Fruit fly (Drosophila melanogaster) whole organism, embryonic: ENCODE measurements around the gene CG5388.

Experiments
- CG17186 ChIP-seq: fragments of 200-800 bp; sonication (Bioruptor generic); optimal IDR thresholded peaks from 3 replicates; lab custom pipeline; 2017; ENCODE audit warnings: missing biosample characterization, missing genetic modification reagents, missing genetic modification characterization
- h ChIP-seq: fragments of >200 bp; optimal IDR thresholded peaks from 2 replicates; lab custom pipeline; 2017
- ro ChIP-seq: fragments of 200-800 bp; sonication (Bioruptor generic); IDR thresholded peaks from 2 replicates; pipeline ENCODE4 v1.3.6; 2022; ENCODE audit warnings: missing biosample characterization, missing genetic modification characterization

DNA sequence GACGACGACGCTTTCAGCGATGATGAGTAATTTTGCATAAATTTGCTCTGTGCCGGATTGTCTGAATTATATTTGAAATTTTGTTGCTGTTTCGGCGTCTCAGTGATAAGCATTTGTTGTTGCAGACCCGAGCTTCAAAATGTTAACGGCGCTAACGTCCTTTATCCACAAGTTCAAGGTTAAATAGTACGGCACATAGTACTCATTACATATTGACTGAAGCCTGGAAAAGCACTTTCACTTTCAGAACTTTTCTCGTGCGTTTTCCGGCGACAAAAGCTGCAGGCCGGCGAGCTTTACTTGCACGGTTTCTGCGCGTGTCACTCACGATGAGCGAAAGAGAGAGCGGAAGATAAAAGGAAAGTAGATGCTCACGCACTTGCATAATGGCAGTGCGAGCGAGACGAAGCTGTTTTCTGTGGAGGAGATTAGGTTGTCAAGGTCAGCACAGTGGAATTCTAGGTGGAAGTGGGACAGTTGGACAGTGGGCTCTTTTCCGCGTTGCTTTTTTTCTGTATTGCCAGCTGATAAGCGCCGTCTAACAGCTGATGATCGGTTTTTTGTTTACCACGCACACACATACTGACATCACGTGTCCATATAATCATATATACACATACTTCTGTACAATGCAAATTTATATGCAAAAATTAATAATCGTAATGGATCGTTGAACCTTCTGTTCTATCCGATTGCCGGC, 28.1 kb upstream of the CG5388 start:
- TF ChIP-seq h (lab: Kevin White, UChicago): no peak
- TF ChIP-seq CG17186 (GFP tag; lab: Kevin White, UChicago): no peak
- no peak for TF ChIP-seq ro (GFP tag; lab: Robert Waterston, UW)
